Worm (Caenorhabditis elegans) whole organism, L1 larva: ENCODE data around the gene C45G9.11.

Source experiments
- C04F5.9 ChIP-seq: sonication (generic microtip); optimal IDR thresholded peaks from 2 replicates; lab custom pipeline; 2016; ENCODE audit warnings: missing genetic modification characterization, missing compliant biosample characterization
- F16B12.6 ChIP-seq: fragments of 150-350 bp; optimal IDR thresholded peaks from 2 replicates; lab custom pipeline; 2014; ENCODE audit warnings: missing biosample characterization, missing genetic modification characterization
- alr-1 ChIP-seq: fragments of 200-800 bp; sonication (Bioruptor generic); optimal IDR thresholded peaks from 2 replicates; lab custom pipeline; 2018; ENCODE audit warnings: borderline replicate concordance, mild to moderate bottlenecking, missing genetic modification characterization, missing compliant biosample characterization
- blmp-1 ChIP-seq: fragments of 150-350 bp; optimal IDR thresholded peaks from 2 replicates; lab custom pipeline; 2014; ENCODE audit warnings: missing biosample characterization, missing genetic modification characterization
- ceh-63 ChIP-seq: fragments of 200-800 bp; sonication (Bioruptor generic); optimal IDR thresholded peaks from 2 replicates; lab custom pipeline; 2018; ENCODE audit warnings: mild to moderate bottlenecking, missing genetic modification characterization, missing compliant biosample characterization
- ceh-8 ChIP-seq: fragments of 200-800 bp; sonication (Bioruptor generic); optimal IDR thresholded peaks from 2 replicates; lab custom pipeline; 2018; ENCODE audit warnings: mild to moderate bottlenecking, missing genetic modification characterization, moderate library complexity, missing compliant biosample characterization
- ceh-82 ChIP-seq, 3 experiments: fragments of 150-350 bp in 1 of 3; sonication (generic microtip) in 2 of 3; optimal IDR thresholded peaks; 2 replicates each; lab custom pipeline; 2014 to 2017; ENCODE audit warnings: missing biosample characterization in 3 of 3, missing genetic modification characterization in 3 of 3
- ceh-90 ChIP-seq: sonication (generic microtip); optimal IDR thresholded peaks from 2 replicates; lab custom pipeline; 2016; ENCODE audit warnings: missing genetic modification characterization, missing compliant biosample characterization
- dpl-1 ChIP-seq, 3 experiments: fragments of 150-350 bp in 2 of 3; sonication (generic microtip) in 1 of 3; optimal IDR thresholded peaks; 2 replicates each; lab custom pipeline; 2014 to 2017; ENCODE audit warnings: missing biosample characterization in 3 of 3, missing genetic modification characterization in 3 of 3, missing genetic modification reagents in 3 of 3
- efl-1 ChIP-seq, 4 experiments: fragments of 150-350 bp; optimal IDR thresholded peaks in 3 of 4; peaks in 1 of 4; 1 replicate in 1 of 4; 2 replicates in 3 of 4; lab custom pipeline; 2014; ENCODE audit warnings: missing biosample characterization in 2 of 4, missing genetic modification characterization in 2 of 4, missing genetic modification reagents in 2 of 4
- efl-3 ChIP-seq: fragments of 200-800 bp; sonication (Bioruptor generic); optimal IDR thresholded peaks from 2 replicates; lab custom pipeline; 2018; ENCODE audit warnings: mild to moderate bottlenecking, missing genetic modification characterization, missing compliant biosample characterization
- egl-13 ChIP-seq: sonication (generic microtip); optimal IDR thresholded peaks from 2 replicates; lab custom pipeline; 2016; ENCODE audit warnings: missing genotype, missing genetic modification reagents, missing genetic modification characterization, missing compliant biosample characterization
- elt-2 ChIP-seq: sonication (generic microtip); optimal IDR thresholded peaks from 2 replicates; lab custom pipeline; 2016; ENCODE audit warnings: missing genetic modification characterization, mild to moderate bottlenecking, inconsistent platforms, missing compliant biosample characterization, missing genetic modification reagents
- fkh-10 ChIP-seq: sonication (generic microtip); optimal IDR thresholded peaks from 2 replicates; lab custom pipeline; 2017; ENCODE audit warnings: missing biosample characterization, missing genetic modification reagents, missing genetic modification characterization
- fkh-4 ChIP-seq: sonication (generic microtip); optimal IDR thresholded peaks from 2 replicates; lab custom pipeline; 2016; ENCODE audit warnings: missing compliant biosample characterization, missing genetic modification characterization, borderline replicate concordance
- fos-1 ChIP-seq: fragments of 150-350 bp; optimal IDR thresholded peaks from 2 replicates; lab custom pipeline; 2014; ENCODE audit warnings: missing biosample characterization, missing genetic modification characterization
- hlh-17 ChIP-seq: fragments of 200-800 bp; sonication (Bioruptor generic); optimal IDR thresholded peaks from 2 replicates; lab custom pipeline; 2018; ENCODE audit warnings: missing genetic modification characterization, mild to moderate bottlenecking, missing compliant biosample characterization, moderate library complexity, borderline replicate concordance
- hlh-4 ChIP-seq: sonication (generic microtip); optimal IDR thresholded peaks from 2 replicates; lab custom pipeline; 2016; ENCODE audit warnings: mild to moderate bottlenecking, missing genetic modification characterization, missing compliant biosample characterization
- hpl-2 ChIP-seq: fragments of 150-350 bp; optimal IDR thresholded peaks from 2 replicates; lab custom pipeline; 2014; ENCODE audit warnings: missing biosample characterization, missing genetic modification reagents, missing genetic modification characterization
- isw-1 ChIP-seq: fragments of 200-800 bp; sonication (Bioruptor generic); IDR thresholded peaks from 2 replicates; pipeline ENCODE4 v1.3.6; 2022; ENCODE audit warnings: missing genetic modification characterization, missing compliant biosample characterization
- lin-14 ChIP-seq: fragments of 200-800 bp; sonication (Bioruptor generic); optimal IDR thresholded peaks from 2 replicates; lab custom pipeline; 2018; ENCODE audit warnings: mild to moderate bottlenecking, missing genetic modification characterization, moderate library complexity, missing compliant biosample characterization
- lin-15B ChIP-seq: fragments of 150-350 bp; sonication (generic microtip); optimal IDR thresholded peaks from 3 replicates; lab custom pipeline; 2014; ENCODE audit warnings: missing biosample characterization, missing genetic modification characterization
- lin-35 ChIP-seq, 2 experiments: fragments of 150-350 bp; optimal IDR thresholded peaks; 2 replicates each; lab custom pipeline; 2014; ENCODE audit warnings: missing biosample characterization in 2 of 2, missing genetic modification characterization in 2 of 2, missing genetic modification reagents in 2 of 2
- lsy-2 ChIP-seq, 2 experiments: fragments of 150-350 bp; optimal IDR thresholded peaks; 2 replicates each; lab custom pipeline; 2014; ENCODE audit warnings: missing biosample characterization in 2 of 2, missing genetic modification characterization in 2 of 2
- nhr-12 ChIP-seq: sonication (generic microtip); optimal IDR thresholded peaks from 2 replicates; lab custom pipeline; 2017; ENCODE audit warnings: missing biosample characterization, missing genetic modification characterization
- nhr-20 ChIP-seq: sonication (generic microtip); optimal IDR thresholded peaks from 2 replicates; lab custom pipeline; 2016; ENCODE audit warnings: mild to moderate bottlenecking, missing genetic modification characterization, missing compliant biosample characterization
- nhr-237 ChIP-seq: fragments of 150-350 bp; optimal IDR thresholded peaks from 2 replicates; lab custom pipeline; 2014; ENCODE audit warnings: missing biosample characterization, missing genetic modification characterization
- nhr-28 ChIP-seq: fragments of 150-350 bp; optimal IDR thresholded peaks from 2 replicates; lab custom pipeline; 2014; ENCODE audit warnings: missing biosample characterization, missing genetic modification characterization
- nhr-71 ChIP-seq: sonication (generic microtip); optimal IDR thresholded peaks from 2 replicates; lab custom pipeline; 2016; ENCODE audit warnings: mild to moderate bottlenecking, missing genetic modification characterization, moderate library complexity, missing compliant biosample characterization
- nhr-76 ChIP-seq: sonication (generic microtip); optimal IDR thresholded peaks from 2 replicates; lab custom pipeline; 2017; ENCODE audit warnings: missing biosample characterization, missing genetic modification characterization
- nhr-77 ChIP-seq: fragments of 150-350 bp; optimal IDR thresholded peaks from 2 replicates; lab custom pipeline; 2014; ENCODE audit warnings: missing biosample characterization, missing genetic modification characterization
- nhr-84 ChIP-seq: sonication (generic microtip); optimal IDR thresholded peaks from 2 replicates; lab custom pipeline; 2017; ENCODE audit warnings: missing biosample characterization, missing genetic modification characterization
- nhr-85 ChIP-seq: sonication (generic microtip); peaks from one replicate; lab custom pipeline; 2016; ENCODE audit warnings: missing genetic modification characterization, inconsistent platforms, missing compliant biosample characterization
- nhr-90 ChIP-seq: sonication (generic microtip); optimal IDR thresholded peaks from 2 replicates; lab custom pipeline; 2016; ENCODE audit warnings: mild to moderate bottlenecking, missing genetic modification characterization, missing compliant biosample characterization; ENCODE audit not compliant: poor library complexity
- pqm-1 ChIP-seq: sonication (generic microtip); optimal IDR thresholded peaks from 3 replicates; lab custom pipeline; 2017; ENCODE audit warnings: missing biosample characterization, missing genetic modification characterization
- skn-1 ChIP-seq: fragments of 150-350 bp; optimal IDR thresholded peaks from 2 replicates; lab custom pipeline; 2014; ENCODE audit warnings: missing biosample characterization, missing genetic modification characterization
- swsn-7 ChIP-seq: sonication (generic microtip); optimal IDR thresholded peaks from 2 replicates; lab custom pipeline; 2016; ENCODE audit warnings: missing genetic modification characterization, missing compliant biosample characterization
- tbx-2 ChIP-seq: sonication (generic microtip); optimal IDR thresholded peaks from 2 replicates; lab custom pipeline; 2016; ENCODE audit warnings: missing genetic modification characterization, missing compliant biosample characterization
- unc-86 ChIP-seq: sonication (generic microtip); optimal IDR thresholded peaks from 2 replicates; lab custom pipeline; 2016; ENCODE audit warnings: missing genetic modification characterization, missing compliant biosample characterization
- xbp-1 ChIP-seq: sonication (generic microtip); optimal IDR thresholded peaks from 2 replicates; lab custom pipeline; 2016; ENCODE audit warnings: missing genetic modification characterization, missing compliant biosample characterization
- zag-1 ChIP-seq: fragments of 150-350 bp; optimal IDR thresholded peaks from 2 replicates; lab custom pipeline; 2014; ENCODE audit warnings: missing biosample characterization, missing genetic modification characterization
- ztf-4 ChIP-seq: fragments of 150-350 bp; optimal IDR thresholded peaks from 2 replicates; lab custom pipeline; 2014; ENCODE audit warnings: missing biosample characterization, missing genetic modification characterization

Gene C45G9.11

DNA sequence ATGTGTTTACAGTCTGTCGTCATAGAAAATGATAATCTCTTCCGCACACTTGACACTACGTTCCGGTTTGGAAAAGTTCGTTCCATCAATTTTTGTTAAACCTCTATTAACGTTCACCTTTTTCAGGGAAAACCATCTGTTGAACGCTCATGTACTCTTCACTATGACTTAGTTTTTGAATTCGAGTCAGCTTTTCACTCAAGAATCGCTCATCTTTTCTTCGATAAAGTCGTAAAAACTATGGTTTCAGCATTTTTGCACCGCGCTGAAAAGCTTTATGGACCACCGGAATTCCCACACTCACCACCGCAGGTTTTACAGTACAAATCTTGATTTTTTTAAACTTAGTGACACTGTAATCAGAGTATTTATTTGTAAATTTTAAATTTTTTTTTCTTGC, 44.9 kb downstream of the C45G9.11 start:
- peak; percentile 32 for TF ChIP-seq ztf-4 (tag; lab: Kevin White, UChicago)
- TF ChIP-seq nhr-85 (tag; lab: Kevin White, UChicago): peak; percentile 26
- no peak for TF ChIP-seq C04F5.9 (tag; lab: Kevin White, UChicago)
- TF ChIP-seq lin-35 (GFP tag; optimal IDR thresholded peaks at IDR 0.05; lab: Kevin White, UChicago): no peak
- TF ChIP-seq tbx-2 (tag; lab: Kevin White, UChicago): no peak
- TF ChIP-seq isw-1 (GFP tag; lab: Robert Waterston, UW): no peak
- no peak for TF ChIP-seq F16B12.6 (tag; lab: Kevin White, UChicago)

DNA sequence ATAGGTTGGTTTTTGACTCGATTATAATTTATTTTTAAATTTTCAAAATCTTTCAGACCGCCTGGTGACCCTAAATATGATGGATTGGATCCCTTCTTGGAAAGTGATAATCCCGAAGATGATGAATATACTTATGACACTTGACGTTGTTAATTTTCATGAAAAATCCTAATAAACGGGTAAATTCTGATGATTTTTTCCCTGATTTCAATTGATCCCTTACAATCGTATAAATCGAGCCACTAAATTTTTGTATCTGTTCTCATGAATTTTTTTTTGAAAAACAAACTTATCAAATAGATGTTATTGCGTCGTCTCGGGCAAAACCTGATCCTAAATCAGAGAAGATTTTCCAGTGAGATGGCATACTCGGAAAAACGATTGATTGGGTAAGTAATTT, 45.6 kb downstream of the C45G9.11 start, which contains the start of gene R144.13:
R144.13 (plus strand) TSS at position 301 of the 400 bp plus-strand sequence.
- TF ChIP-seq efl-1 (optimal IDR thresholded peaks at IDR 0.05; lab: Kevin White, UChicago) (no peak), efl-1 (GFP tag; optimal IDR thresholded peaks at IDR 0.05 in 1 of 2; lab: Kevin White, UChicago) (peak in 1 of 2 experiments; percentile 68), lsy-2 (tag; optimal IDR thresholded peaks at IDR 0.05; lab: Kevin White, UChicago) (no peak)

DNA sequence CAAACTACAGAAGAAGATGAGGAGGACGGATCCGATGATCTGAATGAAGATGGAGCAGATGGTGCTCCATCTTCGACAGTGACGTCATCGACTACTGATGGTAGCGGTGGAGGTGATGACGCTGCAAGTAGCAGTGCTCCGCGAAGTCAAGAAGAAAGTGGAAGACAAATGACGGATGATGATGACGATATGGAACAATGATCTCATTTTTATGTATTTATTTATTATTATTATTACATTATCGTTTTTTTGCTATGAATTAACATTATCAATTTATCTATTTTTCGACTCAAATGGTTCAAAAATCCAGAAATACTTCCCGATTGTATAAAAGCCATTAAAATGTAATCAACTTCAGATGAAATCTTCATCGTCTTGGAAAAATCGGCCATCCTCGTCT, 46.8 kb downstream of the C45G9.11 start, which contains the start of gene R144.3:
R144.3 (plus strand) TSS at position 301 of the 400 bp plus-strand sequence.
- TF ChIP-seq C04F5.9 (tag; lab: Kevin White, UChicago) (no peak), zag-1 (tag; lab: Kevin White, UChicago) (no peak), ztf-4 (tag; lab: Kevin White, UChicago) (no peak), efl-3 (GFP tag; lab: Kevin White, UChicago) (no peak), nhr-20 (tag; lab: Kevin White, UChicago) (no peak)

DNA sequence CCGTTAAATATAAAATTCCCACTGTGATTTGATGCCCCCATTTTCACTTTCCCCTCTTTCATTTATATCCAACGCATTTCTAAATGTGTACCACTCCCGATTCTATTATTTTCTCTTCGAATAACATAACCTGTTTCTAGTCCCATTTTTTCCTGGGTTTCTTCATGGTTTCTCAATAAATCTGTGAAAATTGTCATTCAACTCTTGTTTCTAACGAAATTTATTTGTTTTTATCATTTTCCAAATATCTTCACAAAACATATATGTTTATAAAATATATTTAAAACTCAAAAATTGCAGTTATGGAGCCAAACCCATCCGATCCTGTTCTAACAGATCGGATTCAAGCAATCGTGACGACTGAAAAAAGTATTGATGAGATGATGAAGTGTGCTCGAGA, 47.6 kb downstream of the C45G9.11 start, which contains the start of gene mdt-11:
mdt-11 (plus strand) TSS at position 301 of the 400 bp plus-strand sequence.
- TF ChIP-seq nhr-90 (no peak), ceh-82 (tag; optimal IDR thresholded peaks at IDR 0.05; lab: Kevin White, UChicago) (no peak), lin-15B (no peak), dpl-1 (GFP tag; optimal IDR thresholded peaks at IDR 0.05; lab: Kevin White, UChicago) (no peak), lsy-2 (tag; optimal IDR thresholded peaks at IDR 0.05; lab: Kevin White, UChicago) (no peak), pqm-1 (tag; lab: Kevin White, UChicago) (no peak), fkh-10 (GFP tag; lab: Kevin White, UChicago) (no peak), nhr-12 (tag; lab: Kevin White, UChicago) (no peak), blmp-1 (tag; lab: Kevin White, UChicago) (no peak), hpl-2 (no peak), hlh-17 (GFP tag; lab: Kevin White, UChicago) (no peak), nhr-85 (tag; lab: Kevin White, UChicago) (no peak), fos-1 (tag; lab: Kevin White, UChicago) (no peak)

DNA sequence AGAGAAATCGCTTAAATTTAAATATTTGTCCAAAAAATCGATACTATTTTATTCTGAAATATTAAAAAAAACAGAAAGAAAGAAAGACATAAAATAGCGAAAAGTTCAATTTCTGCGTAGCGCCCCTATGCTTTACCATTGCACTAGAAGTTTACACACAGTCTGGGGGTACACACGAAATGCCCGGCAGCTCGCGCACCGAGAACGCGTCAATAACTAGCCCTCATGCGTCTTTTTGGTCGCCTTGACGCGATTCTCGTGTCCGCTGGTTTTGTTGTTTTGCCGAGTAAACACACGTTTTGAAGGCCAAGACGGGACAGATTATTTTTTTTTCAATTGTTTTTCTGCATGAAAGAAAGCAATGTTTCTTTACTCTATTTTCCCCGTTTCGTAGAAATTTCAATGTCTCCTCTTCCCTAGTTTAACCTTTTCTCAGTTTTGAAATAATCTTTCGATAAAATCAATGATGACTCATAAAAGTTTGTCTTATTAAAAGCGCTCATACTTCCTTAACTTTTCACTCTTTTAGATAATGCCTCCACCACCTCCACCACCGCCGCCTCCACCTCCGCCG, 50.3 kb downstream of the C45G9.11 start, which contains the start of gene wip-1:
wip-1 (plus strand) TSS at position 524 of the 574 bp plus-strand sequence.
- TF ChIP-seq fos-1 (tag; lab: Kevin White, UChicago) (peak; percentile 94), ceh-90 (peak; percentile 56), lin-35 (GFP tag; optimal IDR thresholded peaks at IDR 0.05; lab: Kevin White, UChicago) (peak; percentile 95 to 96), nhr-76 (peak; percentile 61), ceh-63 (GFP tag; lab: Kevin White, UChicago) (no peak), hlh-4 (tag; lab: Kevin White, UChicago) (no peak), nhr-84 (tag; lab: Kevin White, UChicago) (no peak), xbp-1 (peak; percentile 98), unc-86 (tag; lab: Kevin White, UChicago) (peak; percentile 97), nhr-77 (tag; lab: Kevin White, UChicago) (peak; percentile 97), alr-1 (tag; lab: Kevin White, UChicago) (no peak), swsn-7 (tag; lab: Kevin White, UChicago) (peak; percentile 99), elt-2 (tag; lab: Kevin White, UChicago) (peak; percentile 91), nhr-71 (tag; lab: Kevin White, UChicago) (peak; percentile 99), hlh-17 (GFP tag; lab: Kevin White, UChicago) (no peak), nhr-28 (tag; lab: Kevin White, UChicago) (no peak), egl-13 (peak; percentile 95), nhr-20 (tag; lab: Kevin White, UChicago) (peak; percentile 99), efl-3 (GFP tag; lab: Kevin White, UChicago) (peak; percentile 84), fkh-4 (tag; lab: Kevin White, UChicago) (peak; percentile 62), ztf-4 (tag; lab: Kevin White, UChicago) (peak; percentile 98), dpl-1 (GFP tag; optimal IDR thresholded peaks at IDR 0.05; lab: Kevin White, UChicago) (peak; percentile 91 to 94 (median 92)), skn-1 (tag; lab: Kevin White, UChicago) (peak; percentile 94), lin-14 (GFP tag; lab: Kevin White, UChicago) (peak; percentile 99), nhr-237 (tag; lab: Kevin White, UChicago) (peak; percentile 94), ceh-8 (GFP tag; lab: Kevin White, UChicago) (peak; percentile 95)
